Worm (Caenorhabditis elegans): ENCODE results near the gene F58G6.3.

F58G6.3 gene

ce11 chrIV:9648682-9649081 is 4.7 kb upstream of the F58G6.3 start, which contains the start of gene srm-3:
TSS of gene srm-3 (plus strand) at chrIV:9648982.
- TF ChIP-seq jun-1 (tag; optimal IDR thresholded peaks at IDR 0.05) (no peak), egl-27 (tag; optimal IDR thresholded peaks at IDR 0.05) (no peak), aha-1 (tag; optimal IDR thresholded peaks at IDR 0.05) (no peak), ceh-8 (GFP tag; optimal IDR thresholded peaks at IDR 0.05) (no peak), nhr-11 (tag; optimal IDR thresholded peaks at IDR 0.05) (no peak), aly-2 (tag; optimal IDR thresholded peaks at IDR 0.05) (no peak), tbx-2 (tag; optimal IDR thresholded peaks at IDR 0.05) (no peak), pqm-1 (tag; optimal IDR thresholded peaks at IDR 0.05) (no peak), lir-3 (tag; optimal IDR thresholded peaks at IDR 0.05; ENCODE audit: poor library complexity) (no peak), vab-15 (tag; optimal IDR thresholded peaks at IDR 0.05) (no peak), zip-4 (GFP tag; optimal IDR thresholded peaks at IDR 0.05) (no peak), elt-3 (tag; optimal IDR thresholded peaks at IDR 0.05) (no peak), snpc-4 (tag; optimal IDR thresholded peaks at IDR 0.05) (no peak), ztf-4 (tag; optimal IDR thresholded peaks at IDR 0.05) (no peak), mab-9 (GFP tag; IDR thresholded peaks at IDR 0.05) (no peak), nhr-76 (tag; optimal IDR thresholded peaks at IDR 0.05) (no peak), hlh-4 (tag; optimal IDR thresholded peaks at IDR 0.05) (no peak), elt-2 (tag; optimal IDR thresholded peaks at IDR 0.05) (no peak), snu-23 (GFP tag; optimal IDR thresholded peaks at IDR 0.05) (no peak)

- TF ChIP-seq sptf-1 (tag; optimal IDR thresholded peaks at IDR 0.05): no peak
- TF ChIP-seq isw-1 (GFP tag; IDR thresholded peaks at IDR 0.05): no peak
- TF ChIP-seq elt-2 (tag; optimal IDR thresholded peaks at IDR 0.05): peak; percentile 94
- peak; percentile 79 for TF ChIP-seq tlp-1 (tag; optimal IDR thresholded peaks at IDR 0.05)
- peak; percentile 2 for TF ChIP-seq nhr-20 (tag; optimal IDR thresholded peaks at IDR 0.05)
- TF ChIP-seq lin-39 (tag; optimal IDR thresholded peaks at IDR 0.05): no peak
- TF ChIP-seq nhr-71 (tag; optimal IDR thresholded peaks at IDR 0.05): peak; percentile 36
- TF ChIP-seq dsc-1 (tag; optimal IDR thresholded peaks at IDR 0.05): no peak
- peak; percentile 14 for TF ChIP-seq nhr-90 (tag; optimal IDR thresholded peaks at IDR 0.05; ENCODE audit: poor library complexity)
Measured at ce11 chrIV:9651234-9651633, 2.1 kb upstream of the F58G6.3 start, which contains the start of gene chca-1. TSS of gene chca-1 (plus strand) at chrIV:9651394.

DNA sequence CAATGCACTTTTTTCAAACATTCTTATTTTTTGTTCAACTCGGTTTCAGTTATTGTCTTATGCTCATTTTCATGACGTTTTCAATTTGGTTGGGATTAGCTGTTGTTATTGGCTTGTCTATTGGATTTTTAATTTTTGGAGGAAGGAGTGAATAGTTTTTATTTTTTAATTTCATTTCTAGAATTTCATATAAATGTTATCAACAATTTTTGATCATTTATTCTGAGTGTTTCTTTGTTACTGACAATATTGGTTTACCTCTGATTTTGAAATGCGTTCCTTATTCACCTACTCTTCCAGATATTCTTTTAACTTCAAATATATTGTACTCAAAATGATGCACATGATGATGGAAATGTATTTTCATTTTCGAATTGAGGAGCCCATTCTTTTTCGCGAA is 682 bp downstream of the F58G6.3 start, which contains the start of gene F58G6.7:
F58G6.7 (plus strand) TSS at position 301 of the 400 bp plus-strand sequence.
- TF ChIP-seq zip-4 (GFP tag; optimal IDR thresholded peaks at IDR 0.05) (no peak), egl-27 (tag; optimal IDR thresholded peaks at IDR 0.05) (no peak), unc-98 (GFP tag; IDR thresholded peaks at IDR 0.05) (no peak), fkh-4 (tag; optimal IDR thresholded peaks at IDR 0.05; ENCODE audit: borderline replicate concordance) (no peak), blmp-1 (tag; optimal IDR thresholded peaks at IDR 0.05) (no peak), lsy-2 (tag; optimal IDR thresholded peaks at IDR 0.05) (no peak), pag-3 (tag; optimal IDR thresholded peaks at IDR 0.05; ENCODE audit: borderline replicate concordance, insufficient read depth) (no peak), ztf-4 (tag; optimal IDR thresholded peaks at IDR 0.05) (no peak), nhr-90 (tag; optimal IDR thresholded peaks at IDR 0.05; ENCODE audit: poor library complexity) (no peak), zag-1 (tag; optimal IDR thresholded peaks at IDR 0.05) (no peak), dpl-1 (GFP tag; optimal IDR thresholded peaks at IDR 0.05) (no peak), hlh-17 (GFP tag; optimal IDR thresholded peaks at IDR 0.05; ENCODE audit: borderline replicate concordance) (no peak), elt-3 (tag; optimal IDR thresholded peaks at IDR 0.05) (no peak), rnt-1 (tag; optimal IDR thresholded peaks at IDR 0.05) (no peak), irx-1 (tag; optimal IDR thresholded peaks at IDR 0.05) (no peak), snu-23 (GFP tag; optimal IDR thresholded peaks at IDR 0.05) (no peak), sox-4 (tag; optimal IDR thresholded peaks at IDR 0.05) (no peak), ceh-8 (GFP tag; optimal IDR thresholded peaks at IDR 0.05) (no peak), aha-1 (tag; optimal IDR thresholded peaks at IDR 0.05) (no peak), pqm-1 (tag; optimal IDR thresholded peaks at IDR 0.05) (no peak)

Measured in whole organism, L1 larva.